Worm (Caenorhabditis elegans) whole organism, young adult: Measurements from ENCODE around the gene C31B8.9.

Experiments used
- F57C9.4 ChIP-seq: sonication (generic microtip); optimal IDR thresholded peaks from 2 replicates; lab custom pipeline; 2017; ENCODE audit warnings: mild to moderate bottlenecking, missing genetic modification characterization, missing compliant biosample characterization
- attf-3 ChIP-seq: fragments of 200-800 bp; sonication (Bioruptor generic); conservative IDR thresholded peaks from 2 replicates; pipeline ENCODE4 v1.3.6; 2022; ENCODE audit warnings: missing genetic modification reagents, missing genetic modification characterization, missing compliant biosample characterization
- him-1 ChIP-seq: sonication (generic microtip); optimal IDR thresholded peaks from 2 replicates; lab custom pipeline; 2016; ENCODE audit warnings: missing genotype, missing genetic modification reagents, missing genetic modification characterization, missing compliant biosample characterization
- nfya-2 ChIP-seq: fragments of 200-800 bp; sonication (Bioruptor generic); IDR thresholded peaks from 2 replicates; pipeline ENCODE4 v1.3.6; 2022; ENCODE audit warnings: missing genetic modification reagents, missing genetic modification characterization, missing compliant biosample characterization
- unc-62 ChIP-seq: fragments of 150-350 bp; optimal IDR thresholded peaks from 2 replicates; lab custom pipeline; 2014; ENCODE audit warnings: missing biosample characterization, missing genetic modification reagents, missing genetic modification characterization

ce11 chrV:2870127-2870526 is 42.7 kb downstream of the C31B8.9 start, which contains the start of gene srh-243:
- TF ChIP-seq F57C9.4 (no peak), nfya-2 (GFP tag; lab: Robert Waterston, UW) (no peak), attf-3 (GFP tag; lab: Robert Waterston, UW) (no peak), him-1 (no peak), unc-62 (GFP tag; lab: Kevin White, UChicago) (no peak)
